Fruit fly (Drosophila melanogaster) whole organism, embryonic: ENCODE measurements around the gene HtrA2.

Experiments
- CG10654 ChIP-seq: fragments of 200-800 bp; sonication (Bioruptor generic); optimal IDR thresholded peaks from 2 replicates; lab custom pipeline; 2016; ENCODE audit warnings: missing biosample characterization, missing genetic modification characterization
- CG15269 ChIP-seq: fragments of 200-800 bp; sonication (Bioruptor generic); optimal IDR thresholded peaks from 2 replicates; lab custom pipeline; 2018; ENCODE audit warnings: missing biosample characterization, mild to moderate bottlenecking, missing genetic modification characterization, moderate library complexity
- CG16813 ChIP-seq: fragments of 200-800 bp; sonication (Bioruptor generic); IDR thresholded peaks from 3 replicates; pipeline ENCODE4 v1.3.6; 2022; ENCODE audit warnings: missing biosample characterization, missing genetic modification characterization; ENCODE audit not compliant: partially characterized antibody
- CG17568 ChIP-seq: fragments of 200-800 bp; sonication (Bioruptor generic); optimal IDR thresholded peaks from 2 replicates; lab custom pipeline; 2018; ENCODE audit warnings: missing biosample characterization, mild to moderate bottlenecking, missing genetic modification characterization, moderate library complexity
- CG17802 ChIP-seq: fragments of 200-800 bp; sonication (Bioruptor generic); optimal IDR thresholded peaks from 2 replicates; lab custom pipeline; 2018; ENCODE audit warnings: missing biosample characterization, mild to moderate bottlenecking, missing genetic modification characterization, moderate library complexity
- CG2116 ChIP-seq: fragments of 200-800 bp; sonication (Bioruptor generic); optimal IDR thresholded peaks from 3 replicates; lab custom pipeline; 2018; ENCODE audit warnings: missing biosample characterization, mild to moderate bottlenecking, missing genetic modification characterization
- CG2875 ChIP-seq: fragments of 200-800 bp; sonication (Bioruptor generic); optimal IDR thresholded peaks from 2 replicates; lab custom pipeline; 2017; ENCODE audit warnings: missing biosample characterization, mild to moderate bottlenecking, missing genetic modification characterization, missing genetic modification reagents
- CG31224 ChIP-seq: fragments of 200-800 bp; sonication (Bioruptor generic); IDR thresholded peaks from 2 replicates; pipeline ENCODE4 v1.3.6; 2022; ENCODE audit warnings: missing biosample characterization, missing genetic modification characterization
- CG3163 ChIP-seq: fragments of 200-800 bp; sonication (Bioruptor generic); optimal IDR thresholded peaks from 3 replicates; lab custom pipeline; 2016; ENCODE audit warnings: missing biosample characterization, missing genetic modification characterization
- CG4282 ChIP-seq: fragments of 200-800 bp; sonication (Bioruptor generic); optimal IDR thresholded peaks from 2 replicates; lab custom pipeline; 2016; ENCODE audit warnings: missing biosample characterization, missing genetic modification characterization
- CG4854 ChIP-seq: fragments of 200-800 bp; sonication (Bioruptor generic); optimal IDR thresholded peaks from 2 replicates; lab custom pipeline; 2016; ENCODE audit warnings: missing biosample characterization, missing genetic modification characterization, inconsistent platforms
- CG5245 ChIP-seq: fragments of 200-800 bp; sonication (Bioruptor generic); optimal IDR thresholded peaks from 3 replicates; lab custom pipeline; 2016; ENCODE audit warnings: missing biosample characterization, missing genetic modification characterization
- CG6854 ChIP-seq: fragments of 200-800 bp; sonication (Bioruptor generic); optimal IDR thresholded peaks from 3 replicates; lab custom pipeline; 2017; ENCODE audit warnings: missing biosample characterization, mild to moderate bottlenecking, missing genetic modification characterization
- CG7372 ChIP-seq: fragments of 200-800 bp; sonication (Bioruptor generic); IDR thresholded peaks from 2 replicates; pipeline ENCODE4 v1.3.6; 2022; ENCODE audit warnings: missing biosample characterization, missing genetic modification characterization
- CG7786 ChIP-seq: fragments of 200-800 bp; sonication (Bioruptor generic); optimal IDR thresholded peaks from 2 replicates; lab custom pipeline; 2016; ENCODE audit warnings: missing biosample characterization, missing genetic modification characterization
- CG8359 ChIP-seq: fragments of 200-800 bp; sonication (Bioruptor generic); optimal IDR thresholded peaks from 2 replicates; lab custom pipeline; 2017; ENCODE audit warnings: missing biosample characterization, mild to moderate bottlenecking, missing genetic modification characterization, borderline replicate concordance
- Dref ChIP-seq: fragments of 200-800 bp; sonication (Bioruptor generic); IDR thresholded peaks from 2 replicates; pipeline ENCODE4 v1.3.6; 2022; ENCODE audit warnings: missing biosample characterization, missing genetic modification characterization
- Drgx ChIP-seq: fragments of 200-800 bp; sonication (Bioruptor generic); IDR thresholded peaks from 2 replicates; pipeline ENCODE4 v1.3.6; 2022; ENCODE audit warnings: missing biosample characterization, missing genetic modification characterization
- E2f1 ChIP-seq: fragments of 200-800 bp; sonication (Bioruptor generic); IDR thresholded peaks from 2 replicates; pipeline ENCODE4 v1.3.6; 2022; ENCODE audit warnings: missing biosample characterization, missing genetic modification characterization
- ERR ChIP-seq: fragments of 200-800 bp; sonication (Bioruptor generic); optimal IDR thresholded peaks from 2 replicates; lab custom pipeline; 2016; ENCODE audit warnings: missing biosample characterization, missing genetic modification characterization
- Eip74EF ChIP-seq, 2 experiments: fragments of 200-800 bp in 1 of 2; fragments of >200 bp in 1 of 2; sonication (Bioruptor generic) in 1 of 2; optimal IDR thresholded peaks; 2 replicates each; lab custom pipeline; 2017 to 2019; ENCODE audit warnings: missing biosample characterization in 2 of 2, missing genetic modification characterization in 2 of 2, mild to moderate bottlenecking in 1 of 2, moderate library complexity in 1 of 2
- Ets65A ChIP-seq: fragments of 200-800 bp; sonication (Bioruptor generic); peaks from one replicate; lab custom pipeline; 2016; ENCODE audit warnings: missing biosample characterization, missing genetic modification characterization
- H15 ChIP-seq: fragments of 200-800 bp; sonication (Bioruptor generic); IDR thresholded peaks from 3 replicates; pipeline ENCODE4 v1.3.6; 2022; ENCODE audit warnings: missing biosample characterization, missing genetic modification characterization
- Hey ChIP-seq: fragments of 200-800 bp; sonication (Bioruptor generic); optimal IDR thresholded peaks from 3 replicates; lab custom pipeline; 2018; ENCODE audit warnings: missing biosample characterization, mild to moderate bottlenecking, missing genetic modification characterization
- Hmr ChIP-seq: fragments of 200-800 bp; sonication (Bioruptor generic); optimal IDR thresholded peaks from 3 replicates; lab custom pipeline; 2017; ENCODE audit warnings: mild to moderate bottlenecking, missing biosample characterization, missing genetic modification reagents, missing genetic modification characterization
- Hr3 ChIP-seq: fragments of 200-800 bp; sonication (Bioruptor generic); optimal IDR thresholded peaks from 3 replicates; lab custom pipeline; 2016; ENCODE audit warnings: missing biosample characterization, missing genetic modification characterization
- Nf-YA ChIP-seq: fragments of 200-800 bp; sonication (Bioruptor generic); IDR thresholded peaks from 2 replicates; pipeline ENCODE4 v1.3.6; 2022; ENCODE audit warnings: missing biosample characterization, missing genetic modification characterization
- Oli ChIP-seq: fragments of 200-800 bp; sonication (Bioruptor generic); optimal IDR thresholded peaks from 2 replicates; lab custom pipeline; 2018; ENCODE audit warnings: missing biosample characterization, mild to moderate bottlenecking, missing genetic modification characterization, moderate library complexity
- Tbp ChIP-seq: fragments of >200 bp; optimal IDR thresholded peaks from 2 replicates; lab custom pipeline; 2018; ENCODE audit warnings: missing biosample characterization, missing genetic modification characterization
- Usf ChIP-seq: fragments of 200-800 bp; sonication (Bioruptor generic); optimal IDR thresholded peaks from 2 replicates; lab custom pipeline; 2017; ENCODE audit warnings: missing genotype, missing biosample characterization, missing genetic modification characterization
- ato ChIP-seq: fragments of 200-800 bp; sonication (Bioruptor generic); IDR thresholded peaks from 2 replicates; pipeline ENCODE4 v1.3.6; 2022; ENCODE audit warnings: missing biosample characterization, missing genetic modification characterization; ENCODE audit not compliant: partially characterized antibody
- bab2 ChIP-seq: fragments of 200-800 bp; sonication (Bioruptor generic); optimal IDR thresholded peaks from 2 replicates; lab custom pipeline; 2016; ENCODE audit warnings: missing biosample characterization, missing genetic modification characterization
- bowl ChIP-seq: fragments of 200-800 bp; sonication (Bioruptor generic); IDR thresholded peaks from 2 replicates; pipeline ENCODE4 v1.3.6; 2022; ENCODE audit warnings: missing biosample characterization, missing genetic modification characterization
- eve ChIP-seq, 2 experiments: fragments of >200 bp; optimal IDR thresholded peaks; 2 replicates each; lab custom pipeline; 2017; ENCODE audit warnings: missing biosample characterization in 2 of 2, missing genetic modification characterization in 2 of 2
- fd64A ChIP-seq: fragments of 200-800 bp; sonication (Bioruptor generic); optimal IDR thresholded peaks from 3 replicates; lab custom pipeline; 2018; ENCODE audit warnings: missing biosample characterization, mild to moderate bottlenecking, missing genetic modification characterization
- fru ChIP-seq: fragments of >200 bp; optimal IDR thresholded peaks from 2 replicates; lab custom pipeline; 2017
- gfzf ChIP-seq: fragments of 200-800 bp; sonication (Bioruptor generic); optimal IDR thresholded peaks from 2 replicates; lab custom pipeline; 2016; ENCODE audit warnings: missing biosample characterization, mild to moderate bottlenecking, missing genetic modification characterization, moderate library complexity
- mld ChIP-seq: fragments of 200-800 bp; sonication (Bioruptor generic); IDR thresholded peaks from 3 replicates; pipeline ENCODE4 v1.3.6; 2022; ENCODE audit warnings: missing biosample characterization, missing genetic modification characterization; ENCODE audit not compliant: partially characterized antibody
- nau ChIP-seq: fragments of 200-800 bp; sonication (Bioruptor generic); optimal IDR thresholded peaks from 3 replicates; lab custom pipeline; 2017; ENCODE audit warnings: missing biosample characterization, mild to moderate bottlenecking, missing genetic modification characterization, missing genetic modification reagents
- nom ChIP-seq: fragments of 200-800 bp; sonication (Bioruptor generic); optimal IDR thresholded peaks from 2 replicates; lab custom pipeline; 2017; ENCODE audit warnings: missing biosample characterization, missing genetic modification characterization, mild to moderate bottlenecking, moderate library complexity, missing genetic modification reagents
- odd ChIP-seq: fragments of 200-800 bp; sonication (Bioruptor generic); optimal IDR thresholded peaks from 2 replicates; lab custom pipeline; 2017; ENCODE audit warnings: missing biosample characterization, mild to moderate bottlenecking, missing genetic modification characterization
- onecut ChIP-seq: fragments of 200-800 bp; sonication (Bioruptor generic); IDR thresholded peaks from 2 replicates; pipeline ENCODE4 v1.3.6; 2022; ENCODE audit warnings: missing biosample characterization, missing genetic modification characterization
- run ChIP-seq: fragments of 200-800 bp; sonication (Bioruptor generic); optimal IDR thresholded peaks from 3 replicates; lab custom pipeline; 2018; ENCODE audit warnings: missing biosample characterization, mild to moderate bottlenecking, missing genetic modification characterization
- salm ChIP-seq: fragments of 200-800 bp; sonication (Bioruptor generic); optimal IDR thresholded peaks from 2 replicates; lab custom pipeline; 2018; ENCODE audit warnings: missing biosample characterization, mild to moderate bottlenecking, missing genetic modification characterization
- shn ChIP-seq: fragments of 200-800 bp; sonication (Bioruptor generic); optimal IDR thresholded peaks from 3 replicates; lab custom pipeline; 2016; ENCODE audit warnings: missing biosample characterization, missing genetic modification characterization
- sr ChIP-seq: fragments of 200-800 bp; sonication (Bioruptor generic); IDR thresholded peaks from 3 replicates; pipeline ENCODE4 v1.3.6; 2022; ENCODE audit warnings: missing biosample characterization, missing genetic modification characterization
- ssp ChIP-seq: fragments of 200-800 bp; sonication (Bioruptor generic); IDR thresholded peaks from 2 replicates; pipeline ENCODE4 v1.3.6; 2022; ENCODE audit warnings: missing biosample characterization, missing genetic modification characterization
- twi ChIP-seq: fragments of 200-800 bp; optimal IDR thresholded peaks from 2 replicates; lab custom pipeline; 2019; ENCODE audit warnings: missing biosample characterization, mild to moderate bottlenecking, missing genetic modification characterization, moderate library complexity
- vvl ChIP-seq: fragments of 200-800 bp; sonication (Bioruptor generic); IDR thresholded peaks from 2 replicates; pipeline ENCODE4 v1.3.6; 2022; ENCODE audit warnings: missing biosample characterization, missing genetic modification characterization
- zen2 ChIP-seq: fragments of 200-800 bp; sonication (Bioruptor generic); IDR thresholded peaks from 3 replicates; pipeline ENCODE4 v1.3.6; 2022; ENCODE audit warnings: missing biosample characterization, missing genetic modification characterization; ENCODE audit not compliant: partially characterized antibody

The HtrA2 gene

DNA sequence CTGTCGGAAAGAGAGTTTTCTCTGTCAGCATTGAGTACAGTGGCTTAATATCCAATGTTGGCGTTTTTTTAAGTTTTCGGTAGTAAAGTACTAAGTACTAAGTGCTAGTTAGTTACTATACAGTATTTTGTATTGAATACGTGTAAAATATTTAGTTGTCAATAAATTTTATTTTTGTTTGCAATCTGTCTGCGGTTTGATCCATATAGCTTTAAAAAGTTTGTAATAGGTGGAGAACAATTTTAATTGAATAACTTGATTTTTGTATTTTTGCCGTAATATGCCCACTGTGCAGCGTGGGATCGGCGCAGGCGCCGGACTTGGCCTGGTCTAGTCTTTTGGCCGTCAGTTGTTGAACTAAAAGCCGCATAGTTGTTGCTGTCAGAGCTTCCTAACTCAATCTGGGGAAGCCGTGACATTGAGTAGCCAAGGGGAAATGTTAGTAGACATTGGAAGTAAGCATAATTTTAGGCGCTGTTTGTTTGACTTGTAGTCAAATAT is 46.9 kb upstream of the HtrA2 start (continued):
- TF ChIP-seq fru = no peak
- TF ChIP-seq CG3163 (GFP tag; lab: Kevin White, UChicago) = peak; percentile 89
- TF ChIP-seq CG6854 (GFP tag; lab: Kevin White, UChicago) = peak; percentile 93
- TF ChIP-seq sr (GFP tag; lab: Robert Waterston, UW) = no peak; the same call in 2 of the 3 replicates
- TF ChIP-seq odd = peak; percentile 95
- peak; percentile 79 for TF ChIP-seq Drgx
- TF ChIP-seq CG31224 = peak; percentile 69
- TF ChIP-seq CG7786 (GFP tag; lab: Kevin White, UChicago) = peak; percentile 90
- TF ChIP-seq bab2 (GFP tag; lab: Kevin White, UChicago) = peak; percentile 75
- peak; percentile 30 for TF ChIP-seq Hey (tag; lab: Kevin White, UChicago)
- TF ChIP-seq CG4282 (GFP tag; lab: Kevin White, UChicago) = peak; percentile 67
- TF ChIP-seq salm (tag; lab: Kevin White, UChicago) = peak; percentile 91
- peak; percentile 84 for TF ChIP-seq CG4854 (GFP tag; lab: Kevin White, UChicago)
- TF ChIP-seq ssp (GFP tag; lab: Robert Waterston, UW) = peak; percentile 74
- peak; percentile 95 for TF ChIP-seq CG15269
- peak; percentile 84 for TF ChIP-seq CG17568 (GFP tag; lab: Kevin White, UChicago)
- no peak for TF ChIP-seq mld
- peak; percentile 82 for TF ChIP-seq CG8359 (GFP tag; lab: Kevin White, UChicago)
- TF ChIP-seq Hmr (GFP tag; lab: Kevin White, UChicago) = peak; percentile 95
- TF ChIP-seq gfzf (GFP tag; lab: Kevin White, UChicago) = peak; percentile 9
- 0 out of 2 replicates have a peak, but pooled peaks have one; percentile 8 for TF ChIP-seq Dref (GFP tag; lab: Robert Waterston, UW)
- TF ChIP-seq nau (GFP tag; lab: Kevin White, UChicago) = peak; percentile 93
- TF ChIP-seq vvl = peak; percentile 92
- TF ChIP-seq E2f1 (GFP tag; lab: Robert Waterston, UW) = peak; percentile 78
- TF ChIP-seq fd64A (GFP tag; lab: Kevin White, UChicago) = peak; percentile 61
- TF ChIP-seq run (tag; lab: Kevin White, UChicago) = peak; percentile 90
- peak; percentile 82 for TF ChIP-seq CG5245
- peak in 1 of 2 experiments; percentile 96 for TF ChIP-seq Eip74EF (GFP tag; optimal IDR thresholded peaks at IDR 0.05; lab: Kevin White, UChicago)
- TF ChIP-seq Oli (tag; lab: Kevin White, UChicago) = peak; percentile 95
- TF ChIP-seq H15 = peak; percentile 81
- TF ChIP-seq Tbp (GFP tag; lab: Kevin White, UChicago) = no peak
- TF ChIP-seq zen2 (GFP tag; lab: Robert Waterston, UW) = no peak
- peak; percentile 83 for TF ChIP-seq CG7372
- peak; percentile 69 for TF ChIP-seq Usf
- peak; percentile 73 for TF ChIP-seq twi
- TF ChIP-seq shn (GFP tag; lab: Kevin White, UChicago) = peak; percentile 88
- TF ChIP-seq ERR (GFP tag; lab: Kevin White, UChicago) = peak; percentile 85
- peak; percentile 84 for TF ChIP-seq CG10654 (GFP tag; lab: Kevin White, UChicago)
- TF ChIP-seq nom = no peak
- TF ChIP-seq ato = no peak
- peak; percentile 85 for TF ChIP-seq onecut (GFP tag; lab: Robert Waterston, UW)
- TF ChIP-seq Hr3 (GFP tag; lab: Kevin White, UChicago) = peak; percentile 86
- peak; percentile 79 for TF ChIP-seq bowl (GFP tag; lab: Robert Waterston, UW)
- TF ChIP-seq CG17802 = peak; percentile 71
- TF ChIP-seq eve (GFP tag; optimal IDR thresholded peaks at IDR 0.05; lab: Kevin White, UChicago) = peak in 1 of 2 experiments; percentile 97
- peak; percentile 95 for TF ChIP-seq Ets65A (GFP tag; lab: Kevin White, UChicago)
- TF ChIP-seq CG16813 (GFP tag; lab: Robert Waterston, UW) = 0 out of 3 replicates have a peak, but pooled peaks have one; percentile 19
- peak; percentile 88 for TF ChIP-seq CG2875 (GFP tag; lab: Kevin White, UChicago)
- peak; percentile 80 for TF ChIP-seq Nf-YA (GFP tag; lab: Robert Waterston, UW)
- TF ChIP-seq CG2116 = peak; percentile 60
